Fruit fly (Drosophila melanogaster) whole organism, wandering third instar larva: Measurements from ENCODE around the gene CG15221.
A peak's percentile ranks its signal among the peaks of the same experiment; 100 is the strongest.

Experiments
- Myc ChIP-seq: fragments of >200 bp; optimal IDR thresholded peaks from 2 replicates; lab custom pipeline; 2017
- h ChIP-seq: fragments of 200-800 bp; sonication (Bioruptor generic); optimal IDR thresholded peaks from 3 replicates; lab custom pipeline; 2016; ENCODE audit warnings: missing biosample characterization, mild to moderate bottlenecking, missing genetic modification characterization
- lola ChIP-seq: fragments of >200 bp; optimal IDR thresholded peaks from 2 replicates; lab custom pipeline; 2017; ENCODE audit warnings: missing biosample characterization, missing genetic modification characterization
- pan ChIP-seq: fragments of >200 bp; optimal IDR thresholded peaks from 2 replicates; lab custom pipeline; 2017

DNA sequence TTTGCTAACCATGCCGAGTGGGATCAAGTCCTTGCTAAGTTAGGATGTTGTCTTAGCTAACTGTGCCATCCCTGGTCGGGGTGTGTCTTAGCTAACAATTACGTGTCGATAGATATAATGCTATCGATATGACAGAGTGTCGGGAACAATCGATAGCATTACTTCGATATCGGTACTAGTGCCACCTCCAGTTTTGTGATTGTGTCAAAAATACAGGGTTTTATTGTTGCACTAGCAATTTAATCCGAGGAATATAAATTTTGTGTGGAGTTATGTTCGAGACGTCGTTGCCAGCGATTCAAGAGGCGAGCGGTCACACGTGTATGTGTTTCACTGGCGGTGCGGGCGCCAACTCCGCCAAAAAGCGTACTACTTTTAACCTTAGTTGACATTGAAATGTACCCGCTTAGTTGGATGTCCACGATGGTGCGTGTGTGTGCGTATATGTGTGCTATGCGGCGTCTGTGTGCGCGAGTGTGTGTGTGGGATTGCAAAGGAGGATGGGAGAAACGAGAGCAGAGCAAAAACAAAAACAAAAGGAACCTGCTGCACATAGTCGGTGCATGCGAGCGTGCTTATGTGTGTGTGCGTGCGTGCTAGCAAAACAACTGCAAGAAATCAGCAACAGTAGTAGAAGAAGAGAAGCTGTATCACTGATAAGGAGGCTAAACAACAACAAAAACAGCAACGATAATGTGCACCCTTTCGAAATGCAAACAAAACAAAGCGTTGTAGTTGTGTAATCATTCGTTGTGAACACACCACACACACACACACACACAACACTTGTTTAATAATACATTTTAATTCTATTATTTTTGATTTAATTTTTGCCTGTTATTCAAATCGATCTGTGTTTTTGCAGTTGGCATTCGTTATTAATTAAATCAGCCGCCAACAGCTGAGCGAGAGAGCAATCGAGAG is 28.8 kb upstream of the CG15221 start, which contains the start of gene PhKgamma:
- TF ChIP-seq lola (GFP tag; lab: Kevin White, UChicago): no peak
- TF ChIP-seq h (GFP tag; lab: Kevin White, UChicago): peak; percentile 35
- TF ChIP-seq Myc (lab: Kevin White, UChicago): peak; percentile 16
- TF ChIP-seq pan: no peak
